Worm (Caenorhabditis elegans): ENCODE results near the gene mob-1.

DNA sequence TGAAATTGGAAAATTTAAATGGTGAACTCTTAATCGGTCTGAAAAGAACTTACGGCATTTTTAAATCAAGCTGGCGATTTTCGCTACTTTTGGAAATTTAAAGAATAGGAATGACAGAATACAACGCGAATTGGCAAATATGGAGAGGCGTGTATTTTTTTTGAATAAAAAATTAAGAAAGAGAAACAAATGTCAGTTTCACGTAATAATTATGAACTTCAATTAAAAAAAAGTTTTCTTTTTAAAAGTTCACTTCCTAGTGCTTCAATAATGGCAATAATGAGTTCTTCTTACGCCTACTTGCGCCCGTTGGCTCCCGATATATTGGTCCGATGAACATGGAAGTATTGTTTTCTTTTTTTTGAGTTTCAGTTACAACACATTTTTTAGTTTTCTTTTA lies 17.3 kb downstream of the mob-1 start, which contains the start of gene pph-2:
- TF ChIP-seq nfya-1 (tag; optimal IDR thresholded peaks at IDR 0.05; ENCODE audit: borderline replicate concordance, insufficient read depth) (no peak), bed-1 (GFP tag; IDR thresholded peaks at IDR 0.05) (no peak), B0261.1 (tag; optimal IDR thresholded peaks at IDR 0.05) (no peak), ZK185.1 (tag; optimal IDR thresholded peaks at IDR 0.05; ENCODE audit: poor library complexity, severe bottlenecking) (no peak), sea-2 (GFP tag; IDR thresholded peaks at IDR 0.05) (no peak), ekl-4 (GFP tag; IDR thresholded peaks at IDR 0.05) (no peak), C17E4.6 (GFP tag; IDR thresholded peaks at IDR 0.05) (no peak)
